Fruit fly (Drosophila melanogaster) S2 (cell line): Measurements from ENCODE around the gene Tango2.

ENCODE experiments used
- CG8478 ChIP-seq: fragments of >200 bp; optimal IDR thresholded peaks from 2 replicates; lab custom pipeline; 2018
- CTCF ChIP-seq, 2 experiments: fragments of >200 bp; optimal IDR thresholded peaks; 2 replicates each; lab custom pipeline; 2018

- TF ChIP-seq CG8478 (no peak), CTCF (optimal IDR thresholded peaks at IDR 0.05; lab: Kevin White, UChicago) (no peak)
Measured at dm6 chrX:13637588-13637987, 20.8 kb downstream of the Tango2 start.
